Fruit fly (Drosophila melanogaster) whole organism, embryonic: ENCODE data around the gene CG3726.
A peak's percentile ranks its signal among the peaks of the same experiment; 100 is the strongest.

ENCODE experiments used
- Antp ChIP-seq: fragments of 200-800 bp; sonication (Bioruptor generic); optimal IDR thresholded peaks from 3 replicates; lab custom pipeline; 2016; ENCODE audit warnings: missing biosample characterization, missing genetic modification characterization
- B-H2 ChIP-seq: fragments of 200-800 bp; sonication (Bioruptor generic); optimal IDR thresholded peaks from 2 replicates; lab custom pipeline; 2018; ENCODE audit warnings: missing biosample characterization, mild to moderate bottlenecking, missing genetic modification characterization
- CG10209 ChIP-seq: fragments of 200-800 bp; sonication (Bioruptor generic); optimal IDR thresholded peaks from 3 replicates; lab custom pipeline; 2017; ENCODE audit warnings: missing biosample characterization, mild to moderate bottlenecking, missing genetic modification characterization, missing genetic modification reagents
- CG10366 ChIP-seq: fragments of 200-800 bp; sonication (Bioruptor generic); IDR thresholded peaks from 2 replicates; pipeline ENCODE4 v1.3.6; 2022; ENCODE audit warnings: missing biosample characterization, missing genetic modification characterization
- CG10959 ChIP-seq: fragments of 200-800 bp; sonication (Bioruptor generic); IDR thresholded peaks from 2 replicates; pipeline ENCODE4 v1.3.6; 2022; ENCODE audit warnings: missing biosample characterization, missing genetic modification characterization
- CG11456 ChIP-seq: fragments of 200-800 bp; sonication (Bioruptor generic); IDR thresholded peaks from 3 replicates; pipeline ENCODE4 v1.3.6; 2022; ENCODE audit warnings: missing biosample characterization, missing genetic modification characterization
- CG11695 ChIP-seq: fragments of 200-800 bp; sonication (Bioruptor generic); IDR thresholded peaks from 3 replicates; pipeline ENCODE4 v1.3.6; 2022; ENCODE audit warnings: missing biosample characterization, missing genetic modification characterization
- CG13287 ChIP-seq: fragments of 200-800 bp; sonication (Bioruptor generic); IDR thresholded peaks from 2 replicates; pipeline ENCODE4 v1.3.6; 2022; ENCODE audit warnings: missing biosample characterization, missing genetic modification characterization; ENCODE audit not compliant: partially characterized antibody
- CG15011 ChIP-seq: fragments of 200-800 bp; sonication (Bioruptor generic); optimal IDR thresholded peaks from 3 replicates; lab custom pipeline; 2018; ENCODE audit warnings: missing biosample characterization, mild to moderate bottlenecking, missing genetic modification characterization
- CG16779 ChIP-seq: fragments of 200-800 bp; sonication (Bioruptor generic); IDR thresholded peaks from 2 replicates; pipeline ENCODE4 v1.3.6; 2022; ENCODE audit warnings: missing biosample characterization, missing genetic modification characterization
- CG16813 ChIP-seq: fragments of 200-800 bp; sonication (Bioruptor generic); IDR thresholded peaks from 3 replicates; pipeline ENCODE4 v1.3.6; 2022; ENCODE audit warnings: missing biosample characterization, missing genetic modification characterization; ENCODE audit not compliant: partially characterized antibody
- CG16863 ChIP-seq: fragments of 200-800 bp; sonication (Bioruptor generic); optimal IDR thresholded peaks from 3 replicates; lab custom pipeline; 2016; ENCODE audit warnings: missing biosample characterization, missing genetic modification characterization
- CG18011 ChIP-seq: fragments of 200-800 bp; sonication (Bioruptor generic); optimal IDR thresholded peaks from 2 replicates; lab custom pipeline; 2017; ENCODE audit warnings: missing biosample characterization, missing genetic modification characterization, mild to moderate bottlenecking, moderate library complexity, missing genotype
- CG18764 ChIP-seq: fragments of 200-800 bp; sonication (Bioruptor generic); optimal IDR thresholded peaks from 3 replicates; lab custom pipeline; 2016; ENCODE audit warnings: missing biosample characterization, missing genetic modification characterization
- CG2678 ChIP-seq: fragments of 200-800 bp; sonication (Bioruptor generic); optimal IDR thresholded peaks from 3 replicates; lab custom pipeline; 2019; ENCODE audit warnings: missing biosample characterization, mild to moderate bottlenecking, missing genetic modification characterization, moderate library complexity
- CG2889 ChIP-seq: fragments of 200-800 bp; sonication (Bioruptor generic); IDR thresholded peaks from 3 replicates; pipeline ENCODE4 v1.3.6; 2022; ENCODE audit warnings: missing biosample characterization, missing genetic modification characterization
- CG4282 ChIP-seq: fragments of 200-800 bp; sonication (Bioruptor generic); optimal IDR thresholded peaks from 2 replicates; lab custom pipeline; 2016; ENCODE audit warnings: missing biosample characterization, missing genetic modification characterization
- CG4854 ChIP-seq: fragments of 200-800 bp; sonication (Bioruptor generic); optimal IDR thresholded peaks from 2 replicates; lab custom pipeline; 2016; ENCODE audit warnings: missing biosample characterization, missing genetic modification characterization, inconsistent platforms
- CG7372 ChIP-seq: fragments of 200-800 bp; sonication (Bioruptor generic); IDR thresholded peaks from 2 replicates; pipeline ENCODE4 v1.3.6; 2022; ENCODE audit warnings: missing biosample characterization, missing genetic modification characterization
- CG7839 ChIP-seq: fragments of 200-800 bp; sonication (Bioruptor generic); optimal IDR thresholded peaks from 3 replicates; lab custom pipeline; 2018; ENCODE audit warnings: missing biosample characterization, mild to moderate bottlenecking, missing genetic modification characterization, moderate library complexity
- CG7987 ChIP-seq: fragments of 200-800 bp; sonication (Bioruptor generic); optimal IDR thresholded peaks from 2 replicates; lab custom pipeline; 2018; ENCODE audit warnings: missing biosample characterization, mild to moderate bottlenecking, missing genetic modification characterization, moderate library complexity
- CTCF ChIP-seq: fragments of 200-800 bp; sonication (Bioruptor generic); optimal IDR thresholded peaks from 2 replicates; lab custom pipeline; 2017; ENCODE audit warnings: missing biosample characterization, mild to moderate bottlenecking, missing genetic modification characterization, moderate library complexity
- Chrac-16 ChIP-seq: fragments of 200-800 bp; sonication (Bioruptor generic); optimal IDR thresholded peaks from 3 replicates; lab custom pipeline; 2016; ENCODE audit warnings: missing biosample characterization, missing genetic modification characterization
- Dad ChIP-seq: fragments of 200-800 bp; sonication (Bioruptor generic); optimal IDR thresholded peaks from 3 replicates; lab custom pipeline; 2016; ENCODE audit warnings: missing biosample characterization, missing genetic modification characterization
- Deaf1 ChIP-seq: fragments of 200-800 bp; optimal IDR thresholded peaks from 3 replicates; lab custom pipeline; 2019; ENCODE audit warnings: missing biosample characterization, mild to moderate bottlenecking, missing genetic modification characterization, moderate library complexity
- E2f2 ChIP-seq: fragments of 200-800 bp; sonication (Bioruptor generic); IDR thresholded peaks from 2 replicates; pipeline ENCODE4 v1.3.6; 2022; ENCODE audit warnings: missing biosample characterization, missing genetic modification characterization
- HmgD ChIP-seq: fragments of 200-800 bp; sonication (Bioruptor generic); optimal IDR thresholded peaks from 3 replicates; lab custom pipeline; 2016; ENCODE audit warnings: missing biosample characterization, missing genetic modification characterization
- HmgZ ChIP-seq: fragments of 200-800 bp; sonication (Bioruptor generic); optimal IDR thresholded peaks from 2 replicates; lab custom pipeline; 2018; ENCODE audit warnings: missing biosample characterization, mild to moderate bottlenecking, missing genetic modification characterization
- Hsf ChIP-seq: fragments of 200-800 bp; sonication (Bioruptor generic); optimal IDR thresholded peaks from 3 replicates; lab custom pipeline; 2016; ENCODE audit warnings: missing biosample characterization, missing genetic modification characterization
- Lhr ChIP-seq: fragments of 200-800 bp; sonication (Bioruptor generic); optimal IDR thresholded peaks from 3 replicates; lab custom pipeline; 2017; ENCODE audit warnings: mild to moderate bottlenecking, missing biosample characterization, missing genetic modification reagents, missing genetic modification characterization
- Tbp ChIP-seq: fragments of >200 bp; optimal IDR thresholded peaks from 2 replicates; lab custom pipeline; 2018; ENCODE audit warnings: missing biosample characterization, missing genetic modification characterization
- Xrp1 ChIP-seq: fragments of 200-800 bp; sonication (Bioruptor generic); IDR thresholded peaks from 2 replicates; pipeline ENCODE4 v1.3.6; 2022; ENCODE audit warnings: missing biosample characterization, missing genetic modification characterization
- al ChIP-seq: fragments of 200-800 bp; sonication (Bioruptor generic); IDR thresholded peaks from 2 replicates; pipeline ENCODE4 v1.3.6; 2022; ENCODE audit warnings: missing biosample characterization, missing genetic modification characterization
- ash1 ChIP-seq: fragments of 200-800 bp; sonication (Bioruptor generic); optimal IDR thresholded peaks from 2 replicates; lab custom pipeline; 2018; ENCODE audit warnings: missing biosample characterization, mild to moderate bottlenecking, missing genetic modification characterization
- bsh ChIP-seq, 2 experiments: fragments of 200-800 bp; sonication (Bioruptor generic); optimal IDR thresholded peaks; 2 replicates each; lab custom pipeline; 2017 to 2018; ENCODE audit warnings: mild to moderate bottlenecking in 2 of 2, missing biosample characterization in 2 of 2, missing genetic modification characterization in 2 of 2, moderate library complexity in 1 of 2
- cad ChIP-seq: fragments of >200 bp; optimal IDR thresholded peaks from 2 replicates; lab custom pipeline; 2017; ENCODE audit warnings: missing biosample characterization, missing genetic modification characterization
- dan ChIP-seq: fragments of 200-800 bp; sonication (Bioruptor generic); IDR thresholded peaks from 2 replicates; pipeline ENCODE4 v1.3.6; 2022; ENCODE audit warnings: missing biosample characterization, missing genetic modification characterization
- eve ChIP-seq, 2 experiments: fragments of >200 bp; optimal IDR thresholded peaks; 2 replicates each; lab custom pipeline; 2017; ENCODE audit warnings: missing biosample characterization in 2 of 2, missing genetic modification characterization in 2 of 2
- ewg ChIP-seq: fragments of 200-800 bp; sonication (Bioruptor generic); optimal IDR thresholded peaks from 3 replicates; lab custom pipeline; 2017; ENCODE audit warnings: mild to moderate bottlenecking, missing biosample characterization, missing genetic modification reagents, missing genetic modification characterization
- exex ChIP-seq: fragments of 200-800 bp; sonication (Bioruptor generic); optimal IDR thresholded peaks from 4 replicates; lab custom pipeline; 2018; ENCODE audit warnings: missing biosample characterization, mild to moderate bottlenecking, missing genetic modification characterization, moderate library complexity
- gem ChIP-seq: fragments of 200-800 bp; sonication (Bioruptor generic); optimal IDR thresholded peaks from 2 replicates; lab custom pipeline; 2019; ENCODE audit warnings: missing biosample characterization, mild to moderate bottlenecking, missing genetic modification characterization, moderate library complexity
- kay ChIP-seq: fragments of 200-800 bp; sonication (Bioruptor generic); optimal IDR thresholded peaks from 2 replicates; lab custom pipeline; 2016; ENCODE audit warnings: missing biosample characterization, missing genetic modification characterization
- luna ChIP-seq: fragments of 200-800 bp; sonication (Bioruptor generic); optimal IDR thresholded peaks from 2 replicates; lab custom pipeline; 2016; ENCODE audit warnings: missing biosample characterization, missing genetic modification characterization
- maf-S ChIP-seq: fragments of 200-800 bp; sonication (Bioruptor generic); optimal IDR thresholded peaks from 2 replicates; lab custom pipeline; 2016; ENCODE audit warnings: missing biosample characterization, missing genetic modification characterization
- oc ChIP-seq: fragments of 200-800 bp; sonication (Bioruptor generic); optimal IDR thresholded peaks from 2 replicates; lab custom pipeline; 2018; ENCODE audit warnings: missing biosample characterization, mild to moderate bottlenecking, missing genetic modification characterization, moderate library complexity
- ranshi ChIP-seq: fragments of 200-800 bp; sonication (Bioruptor generic); IDR thresholded peaks from 2 replicates; pipeline ENCODE4 v1.3.6; 2022; ENCODE audit warnings: missing biosample characterization, missing genetic modification characterization
- scrt ChIP-seq: fragments of 200-800 bp; sonication (Bioruptor generic); optimal IDR thresholded peaks from 2 replicates; lab custom pipeline; 2018; ENCODE audit warnings: missing biosample characterization, mild to moderate bottlenecking, missing genetic modification characterization, moderate library complexity
- sd ChIP-seq: fragments of 200-800 bp; sonication (Bioruptor generic); optimal IDR thresholded peaks from 3 replicates; lab custom pipeline; 2018; ENCODE audit warnings: missing biosample characterization, mild to moderate bottlenecking, missing genetic modification characterization, moderate library complexity
- stc ChIP-seq: fragments of 200-800 bp; sonication (Bioruptor generic); IDR thresholded peaks from 2 replicates; pipeline ENCODE4 v1.3.6; 2022; ENCODE audit warnings: missing biosample characterization, missing genetic modification characterization
- unpg ChIP-seq: fragments of 200-800 bp; sonication (Bioruptor generic); optimal IDR thresholded peaks from 3 replicates; lab custom pipeline; 2018; ENCODE audit warnings: missing biosample characterization, mild to moderate bottlenecking, missing genetic modification characterization, moderate library complexity
- zfh2 ChIP-seq: fragments of 200-800 bp; sonication (Bioruptor generic); optimal IDR thresholded peaks from 2 replicates; lab custom pipeline; 2016; ENCODE audit warnings: missing biosample characterization, missing genetic modification characterization

CG3726 gene

DNA sequence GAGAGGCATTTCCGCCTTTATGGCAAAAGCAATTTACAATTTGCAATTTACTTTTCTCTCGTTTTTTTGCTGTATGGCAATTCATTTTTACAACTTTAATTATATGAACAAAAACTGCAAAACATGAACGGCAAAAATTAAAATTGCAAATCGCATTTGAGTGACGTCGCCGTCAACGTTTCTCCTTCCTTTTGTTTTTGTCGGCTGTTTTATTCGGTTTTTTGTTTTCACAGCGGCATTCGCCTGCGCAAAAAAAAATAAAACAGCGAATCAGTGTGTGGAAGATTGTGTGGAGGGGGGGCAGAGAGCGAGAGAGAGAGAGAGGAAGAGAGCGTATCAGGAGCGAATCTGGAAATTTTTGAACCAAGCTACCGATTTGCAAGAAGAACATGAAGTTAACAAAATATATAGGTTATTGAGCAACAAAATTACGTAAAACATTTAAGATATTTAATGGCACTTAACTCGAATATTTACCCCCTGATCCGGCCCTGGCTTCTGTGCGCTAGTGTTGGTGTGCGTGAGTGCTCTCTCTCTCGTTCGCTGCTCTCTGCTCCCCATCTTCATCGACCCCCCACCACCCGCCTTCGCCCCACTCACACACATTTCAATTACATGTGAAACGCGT lies 1.7 kb downstream of the CG3726 start (continued):
- peak; percentile 100 for TF ChIP-seq CG11456 (GFP tag; lab: Robert Waterston, UW)
- TF ChIP-seq unpg (GFP tag; lab: Kevin White, UChicago): peak; percentile 99
- TF ChIP-seq CG16779 (GFP tag; lab: Robert Waterston, UW): peak; percentile 99
- peak; percentile 89 for TF ChIP-seq E2f2 (GFP tag; lab: Robert Waterston, UW)
- TF ChIP-seq CG10959 (GFP tag; lab: Robert Waterston, UW): peak; percentile 99
- peak; percentile 99 for TF ChIP-seq Hsf (GFP tag; lab: Kevin White, UChicago)
- TF ChIP-seq Xrp1 (GFP tag; lab: Robert Waterston, UW): peak; percentile 99
- peak; percentile 90 for TF ChIP-seq CG18011 (GFP tag; lab: Kevin White, UChicago)
- peak; percentile 95 for TF ChIP-seq ash1 (GFP tag; lab: Kevin White, UChicago)
- peak; percentile 99 for TF ChIP-seq CG16863 (GFP tag; lab: Kevin White, UChicago)
- no peak for TF ChIP-seq cad (GFP tag; lab: Kevin White, UChicago)
- TF ChIP-seq Deaf1 (tag; lab: Kevin White, UChicago): peak; percentile 85
- TF ChIP-seq B-H2 (GFP tag; lab: Kevin White, UChicago): peak; percentile 98
- peak; percentile 99 for TF ChIP-seq HmgD (GFP tag; lab: Kevin White, UChicago)
- peak; percentile 99 for TF ChIP-seq oc (tag; lab: Kevin White, UChicago)
- peak; percentile 98 for TF ChIP-seq CG11695 (GFP tag; lab: Robert Waterston, UW)
- TF ChIP-seq scrt (GFP tag; lab: Kevin White, UChicago): peak; percentile 97
- TF ChIP-seq Tbp (GFP tag; lab: Kevin White, UChicago): no peak
- TF ChIP-seq dan: peak; percentile 98
- peak; percentile 99 for TF ChIP-seq CG10209
- peak; percentile 93 for TF ChIP-seq exex (tag; lab: Kevin White, UChicago)
- peak; percentile 98 for TF ChIP-seq CG15011 (GFP tag; lab: Kevin White, UChicago)
- TF ChIP-seq CG2678 (tag; lab: Kevin White, UChicago): peak; percentile 99
- peak; percentile 98 for TF ChIP-seq ewg (GFP tag; lab: Kevin White, UChicago)
- TF ChIP-seq HmgZ: peak; percentile 99
- TF ChIP-seq luna (GFP tag; lab: Kevin White, UChicago): peak; percentile 98
- TF ChIP-seq CTCF (GFP tag; lab: Kevin White, UChicago): peak; percentile 71
- TF ChIP-seq CG18764 (GFP tag; lab: Kevin White, UChicago): peak; percentile 97
- TF ChIP-seq Lhr (GFP tag; lab: Kevin White, UChicago): peak; percentile 92
- peak; percentile 99 for TF ChIP-seq Dad (GFP tag; lab: Kevin White, UChicago)
- TF ChIP-seq al: peak; percentile 99
- TF ChIP-seq sd: peak; percentile 96
- TF ChIP-seq gem (tag; lab: Kevin White, UChicago): peak; percentile 99
- TF ChIP-seq stc (GFP tag; lab: Robert Waterston, UW): peak; percentile 99
- peak; percentile 77 for TF ChIP-seq CG13287 (GFP tag; lab: Robert Waterston, UW)
- TF ChIP-seq CG4854 (GFP tag; lab: Kevin White, UChicago): peak; percentile 96
- peak; percentile 99 for TF ChIP-seq bsh (GFP tag; optimal IDR thresholded peaks at IDR 0.05; lab: Kevin White, UChicago)
- TF ChIP-seq zfh2 (GFP tag; lab: Kevin White, UChicago): peak; percentile 98
- peak; percentile 99 for TF ChIP-seq CG7372
- TF ChIP-seq maf-S: peak; percentile 99
- peak; percentile 99 for TF ChIP-seq Chrac-16
- TF ChIP-seq CG7839 (tag; lab: Kevin White, UChicago): peak; percentile 99
- peak; percentile 99 for TF ChIP-seq Antp (GFP tag; lab: Kevin White, UChicago)
- TF ChIP-seq CG16813: peak; percentile 94
- TF ChIP-seq ranshi (GFP tag; lab: Robert Waterston, UW): peak; percentile 100
- TF ChIP-seq CG10366 (GFP tag; lab: Robert Waterston, UW): peak; percentile 100
- TF ChIP-seq kay: peak; percentile 98
- peak; percentile 96 for TF ChIP-seq CG4282 (GFP tag; lab: Kevin White, UChicago)
- peak; percentile 95 for TF ChIP-seq CG7987
- TF ChIP-seq eve (GFP tag; optimal IDR thresholded peaks at IDR 0.05; lab: Kevin White, UChicago): peak in 1 of 2 experiments; percentile 95
- TF ChIP-seq CG2889 (GFP tag; lab: Robert Waterston, UW): peak; percentile 99
